Worm (Caenorhabditis elegans) whole organism, young adult: ENCODE results near the gene enu-3.1.
A peak's percentile ranks its signal among the peaks of the same experiment; 100 is the strongest.

ENCODE experiments used
- B0019.2 ChIP-seq: fragments of 200-800 bp; sonication (Bioruptor generic); conservative IDR thresholded peaks from 2 replicates; pipeline ENCODE4 v1.3.6; 2022; ENCODE audit warnings: missing genetic modification reagents, missing genetic modification characterization, missing compliant biosample characterization
- B0336.3 ChIP-seq: fragments of 200-800 bp; sonication (Bioruptor generic); IDR thresholded peaks from 2 replicates; pipeline ENCODE4 v1.3.6; 2022; ENCODE audit warnings: missing genetic modification characterization, missing compliant biosample characterization
- C17E4.6 ChIP-seq: fragments of 200-800 bp; sonication (Bioruptor generic); IDR thresholded peaks from 2 replicates; pipeline ENCODE4 v1.3.6; 2022; ENCODE audit warnings: missing genetic modification reagents, missing genetic modification characterization, missing compliant biosample characterization
- F39B2.1 ChIP-seq: fragments of 200-800 bp; sonication (Bioruptor generic); IDR thresholded peaks from 2 replicates; pipeline ENCODE4 v1.3.6; 2022; ENCODE audit warnings: missing genetic modification reagents, missing genetic modification characterization, missing compliant biosample characterization
- F52B5.7 ChIP-seq: sonication (generic microtip); optimal IDR thresholded peaks from 2 replicates; lab custom pipeline; 2016; ENCODE audit warnings: mild to moderate bottlenecking, missing genetic modification characterization, missing compliant biosample characterization
- F57A8.1 ChIP-seq: fragments of 200-800 bp; sonication (Bioruptor generic); optimal IDR thresholded peaks from 2 replicates; lab custom pipeline; 2018; ENCODE audit warnings: mild to moderate bottlenecking, missing genetic modification characterization, moderate library complexity, missing compliant biosample characterization
- T07F8.4 ChIP-seq: sonication (generic microtip); optimal IDR thresholded peaks from 2 replicates; lab custom pipeline; 2016; ENCODE audit warnings: mild to moderate bottlenecking, missing genetic modification characterization, moderate library complexity, missing compliant biosample characterization
- Y67H2A.10 ChIP-seq: fragments of 200-800 bp; sonication (Bioruptor generic); conservative IDR thresholded peaks from 2 replicates; pipeline ENCODE4 v1.3.6; 2022; ENCODE audit warnings: missing genetic modification reagents, missing genetic modification characterization, missing compliant biosample characterization
- akir-1 ChIP-seq: fragments of 200-800 bp; sonication (Bioruptor generic); optimal IDR thresholded peaks from 2 replicates; lab custom pipeline; 2018; ENCODE audit warnings: mild to moderate bottlenecking, missing genetic modification characterization, moderate library complexity, missing compliant biosample characterization
- aptf-2 ChIP-seq: fragments of 200-800 bp; sonication (Bioruptor generic); conservative IDR thresholded peaks from 2 replicates; pipeline ENCODE4 v1.3.6; 2022; ENCODE audit warnings: missing genetic modification reagents, missing genetic modification characterization, missing compliant biosample characterization
- atf-7 ChIP-seq: sonication (generic microtip); optimal IDR thresholded peaks from 2 replicates; lab custom pipeline; 2017; ENCODE audit warnings: mild to moderate bottlenecking, missing genetic modification characterization, missing compliant biosample characterization
- cebp-1 ChIP-seq, 2 experiments: fragments of 200-800 bp in 1 of 2; sonication (Bioruptor generic) in 1 of 2; sonication (generic microtip) in 1 of 2; IDR thresholded peaks in 1 of 2; optimal IDR thresholded peaks in 1 of 2; 2 replicates each; pipeline versions ENCODE4 v1.3.6 to Lab custom; 2017 to 2022; ENCODE audit warnings: missing compliant biosample characterization in 2 of 2, missing genetic modification characterization in 2 of 2, mild to moderate bottlenecking in 1 of 2, missing genetic modification reagents in 1 of 2, moderate library complexity in 1 of 2
- ceh-100 ChIP-seq: fragments of 200-800 bp; sonication (Bioruptor generic); IDR thresholded peaks from 2 replicates; pipeline ENCODE4 v1.3.6; 2022; ENCODE audit warnings: missing genetic modification reagents, missing genetic modification characterization, missing compliant biosample characterization
- him-1 ChIP-seq: sonication (generic microtip); optimal IDR thresholded peaks from 2 replicates; lab custom pipeline; 2016; ENCODE audit warnings: missing genotype, missing genetic modification reagents, missing genetic modification characterization, missing compliant biosample characterization
- hlh-26 ChIP-seq: fragments of 200-800 bp; sonication (Bioruptor generic); conservative IDR thresholded peaks from 2 replicates; pipeline ENCODE4 v1.3.6; 2022; ENCODE audit warnings: missing genetic modification reagents, missing genetic modification characterization, missing compliant biosample characterization
- hmg-1.2 ChIP-seq: fragments of 200-800 bp; sonication (Bioruptor generic); IDR thresholded peaks from 2 replicates; pipeline ENCODE4 v1.3.6; 2022; ENCODE audit warnings: missing genetic modification reagents, missing genetic modification characterization, missing compliant biosample characterization
- hmg-20 ChIP-seq: fragments of 200-800 bp; sonication (Bioruptor generic); IDR thresholded peaks from 2 replicates; pipeline ENCODE4 v1.3.6; 2022; ENCODE audit warnings: missing genetic modification reagents, missing genetic modification characterization, missing compliant biosample characterization
- lin-40 ChIP-seq: sonication (generic microtip); optimal IDR thresholded peaks from 2 replicates; lab custom pipeline; 2016; ENCODE audit warnings: missing genetic modification characterization, mild to moderate bottlenecking, missing compliant biosample characterization, missing genotype, missing genetic modification reagents
- lin-54 ChIP-seq: fragments of 200-800 bp; sonication (Bioruptor generic); optimal IDR thresholded peaks from 2 replicates; lab custom pipeline; 2018; ENCODE audit warnings: mild to moderate bottlenecking, missing genetic modification characterization, missing compliant biosample characterization
- lir-1 ChIP-seq: fragments of 200-800 bp; sonication (Bioruptor generic); conservative IDR thresholded peaks from 2 replicates; pipeline ENCODE4 v1.3.6; 2022; ENCODE audit warnings: missing genetic modification reagents, missing genetic modification characterization, missing compliant biosample characterization
- madf-3 ChIP-seq: fragments of 200-800 bp; sonication (Bioruptor generic); IDR thresholded peaks from 2 replicates; pipeline ENCODE4 v1.3.6; 2022; ENCODE audit warnings: missing genetic modification reagents, missing genetic modification characterization, missing compliant biosample characterization
- madf-6 ChIP-seq: fragments of 200-800 bp; sonication (Bioruptor generic); IDR thresholded peaks from 2 replicates; pipeline ENCODE4 v1.3.6; 2022; ENCODE audit warnings: missing genetic modification reagents, missing genetic modification characterization, missing compliant biosample characterization
- mcd-1 ChIP-seq: fragments of 200-800 bp; sonication (Bioruptor generic); IDR thresholded peaks from 2 replicates; pipeline ENCODE4 v1.3.6; 2022; ENCODE audit warnings: missing genetic modification reagents, missing genetic modification characterization, missing compliant biosample characterization
- nhr-179 ChIP-seq: sonication (generic microtip); optimal IDR thresholded peaks from 2 replicates; lab custom pipeline; 2016; ENCODE audit warnings: mild to moderate bottlenecking, missing genetic modification characterization, missing compliant biosample characterization
- nhr-80 ChIP-seq: sonication (generic microtip); optimal IDR thresholded peaks from 2 replicates; lab custom pipeline; 2016; ENCODE audit warnings: missing genetic modification characterization, missing compliant biosample characterization
- rpc-1 ChIP-seq, 2 experiments: fragments of 150-350 bp in 1 of 2; sonication (generic microtip) in 1 of 2; optimal IDR thresholded peaks; 2 replicates each; lab custom pipeline; 2014 to 2018; ENCODE audit warnings: missing biosample characterization in 1 of 2, missing genetic modification characterization in 1 of 2, missing genetic modification reagents in 1 of 2, missing genotype in 1 of 2
- sea-2 ChIP-seq: fragments of 200-800 bp; sonication (Bioruptor generic); IDR thresholded peaks from 2 replicates; pipeline ENCODE4 v1.3.6; 2022; ENCODE audit warnings: missing genetic modification characterization, missing compliant biosample characterization
- snpc-1.3 ChIP-seq: sonication (generic microtip); optimal IDR thresholded peaks from 2 replicates; lab custom pipeline; 2017; ENCODE audit warnings: missing genetic modification characterization, mild to moderate bottlenecking, missing compliant biosample characterization, antibody characterized with exemption, moderate library complexity, missing genotype, missing genetic modification reagents; ENCODE audit not compliant: insufficient read depth
- snpc-3.4 ChIP-seq: sonication (generic microtip); optimal IDR thresholded peaks from 2 replicates; lab custom pipeline; 2017; ENCODE audit warnings: missing genetic modification characterization, mild to moderate bottlenecking, missing compliant biosample characterization, antibody characterized with exemption, moderate library complexity, missing genotype, missing genetic modification reagents
- snpc-4 ChIP-seq, 5 experiments: fragments of 150-350 bp in 1 of 5; sonication (generic microtip) in 4 of 5; optimal IDR thresholded peaks; 2 replicates each; lab custom pipeline; 2014 to 2018; ENCODE audit warnings: missing genetic modification characterization in 5 of 5, missing biosample characterization in 3 of 5, antibody characterized with exemption in 2 of 5, mild to moderate bottlenecking in 2 of 5, missing compliant biosample characterization in 2 of 5, missing genotype in 2 of 5, moderate library complexity in 2 of 5, missing genetic modification reagents in 1 of 5
- tbp1 ChIP-seq: fragments of 200-800 bp; sonication (Bioruptor generic); optimal IDR thresholded peaks from 2 replicates; lab custom pipeline; 2018; ENCODE audit warnings: mild to moderate bottlenecking, missing genetic modification characterization, missing compliant biosample characterization
- unc-62 ChIP-seq: fragments of 150-350 bp; optimal IDR thresholded peaks from 2 replicates; lab custom pipeline; 2014; ENCODE audit warnings: missing biosample characterization, missing genetic modification reagents, missing genetic modification characterization
- xnd-1 ChIP-seq: sonication (generic microtip); optimal IDR thresholded peaks from 2 replicates; lab custom pipeline; 2016; ENCODE audit warnings: missing genotype, missing genetic modification reagents, missing genetic modification characterization, missing compliant biosample characterization
- zfh-2 ChIP-seq: fragments of 200-800 bp; sonication (Bioruptor generic); conservative IDR thresholded peaks from 2 replicates; pipeline ENCODE4 v1.3.6; 2022; ENCODE audit warnings: missing genetic modification reagents, missing genetic modification characterization, missing compliant biosample characterization
- zim-3 ChIP-seq: sonication (generic microtip); optimal IDR thresholded peaks from 2 replicates; lab custom pipeline; 2017; ENCODE audit warnings: mild to moderate bottlenecking, missing genetic modification characterization, moderate library complexity, missing compliant biosample characterization
- ztf-18 ChIP-seq: sonication (generic microtip); optimal IDR thresholded peaks from 2 replicates; lab custom pipeline; 2016; ENCODE audit warnings: missing genotype, mild to moderate bottlenecking, missing genetic modification characterization, missing compliant biosample characterization
- ztf-28 ChIP-seq: fragments of 200-800 bp; sonication (Bioruptor generic); IDR thresholded peaks from 2 replicates; pipeline ENCODE4 v1.3.6; 2022; ENCODE audit warnings: missing genetic modification reagents, missing genetic modification characterization, missing compliant biosample characterization

Gene enu-3.1

DNA sequence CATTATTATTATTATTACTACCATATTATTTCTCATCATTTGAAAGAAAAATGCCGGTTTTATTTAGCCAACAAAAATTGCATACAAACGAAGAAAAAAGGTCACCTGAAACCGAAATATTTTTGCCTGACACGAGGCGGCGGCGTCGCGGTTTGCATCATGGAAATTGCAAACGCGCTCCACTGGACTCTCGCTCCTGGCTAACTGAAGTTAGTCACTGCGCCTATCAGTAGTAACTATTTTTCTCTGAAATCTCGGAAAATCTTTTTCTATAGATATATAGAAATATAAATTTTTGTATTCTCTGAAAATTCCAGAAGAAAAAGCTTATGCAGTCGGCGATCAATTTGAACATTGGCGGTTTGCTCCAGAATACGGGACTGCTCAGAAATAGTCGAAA lies 20.3 kb upstream of the enu-3.1 start, which contains the start of gene ymel-1 (continued):
- TF ChIP-seq lin-40 = peak; percentile 20
- no peak for TF ChIP-seq xnd-1
- TF ChIP-seq akir-1 (GFP tag; lab: Kevin White, UChicago) = no peak
- TF ChIP-seq ztf-18 (tag; lab: Kevin White, UChicago) = peak; percentile 25
- no peak for TF ChIP-seq rpc-1 (optimal IDR thresholded peaks at IDR 0.05; lab: Kevin White, UChicago)
- TF ChIP-seq rpc-1 (tag; optimal IDR thresholded peaks at IDR 0.05; lab: Kevin White, UChicago) = no peak
- TF ChIP-seq nhr-80 (tag; lab: Kevin White, UChicago) = peak; percentile 28
- TF ChIP-seq hmg-1.2 (GFP tag; lab: Robert Waterston, UW) = no peak
- TF ChIP-seq nhr-179 (tag; lab: Kevin White, UChicago) = no peak
- no peak for TF ChIP-seq sea-2
- no peak for TF ChIP-seq C17E4.6 (GFP tag; lab: Robert Waterston, UW)
- TF ChIP-seq F52B5.7 (tag; lab: Kevin White, UChicago) = peak; percentile 39
- TF ChIP-seq F57A8.1 = no peak
- TF ChIP-seq cebp-1 (GFP tag; IDR thresholded peaks at IDR 0.05; lab: Robert Waterston, UW) = no peak
- peak; percentile 55 for TF ChIP-seq cebp-1 (tag; optimal IDR thresholded peaks at IDR 0.05; lab: Kevin White, UChicago)
- TF ChIP-seq F39B2.1 (GFP tag; lab: Robert Waterston, UW) = no peak
- TF ChIP-seq aptf-2 = 0 out of 2 replicates have a peak, but pooled peaks have one; percentile 27

DNA sequence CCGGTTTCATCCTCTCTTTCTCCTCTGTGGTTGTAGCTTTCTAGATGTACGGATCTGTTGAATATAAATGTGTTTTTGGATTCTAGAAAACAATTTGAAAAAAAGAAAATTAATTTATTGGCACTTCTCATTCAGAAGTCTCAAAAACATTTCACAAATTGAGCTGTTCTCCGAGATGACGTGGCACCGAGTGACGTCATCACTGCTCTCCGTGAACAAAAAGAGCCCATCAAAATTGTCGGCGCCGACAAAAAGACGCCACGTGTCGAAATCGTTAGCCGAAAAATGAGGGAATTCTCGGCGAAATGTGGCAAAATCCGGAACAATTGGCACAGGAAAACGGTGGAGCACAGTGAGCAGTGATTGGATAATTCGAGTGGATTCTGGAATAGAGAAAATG lies 14.4 kb upstream of the enu-3.1 start:
- no peak for TF ChIP-seq tbp1 (GFP tag; lab: Kevin White, UChicago)
- peak; percentile 24 for TF ChIP-seq atf-7 (tag; lab: Kevin White, UChicago)
- TF ChIP-seq xnd-1 = no peak
- TF ChIP-seq F52B5.7 (tag; lab: Kevin White, UChicago) = no peak
- TF ChIP-seq Y67H2A.10 (GFP tag; lab: Robert Waterston, UW) = no peak
- no peak for TF ChIP-seq zfh-2 (GFP tag; lab: Robert Waterston, UW)
- TF ChIP-seq madf-3 (GFP tag; lab: Robert Waterston, UW) = no peak
- peak; percentile 93 for TF ChIP-seq him-1 (tag; lab: Kevin White, UChicago)
- TF ChIP-seq aptf-2 = no peak
- TF ChIP-seq snpc-3.4 (tag; lab: Kevin White, UChicago) = no peak
- TF ChIP-seq hlh-26 (GFP tag; lab: Robert Waterston, UW) = no peak
- no peak for TF ChIP-seq ztf-28
- 0 out of 2 replicates have a peak, but pooled peaks have one; percentile 12 for TF ChIP-seq mcd-1 (GFP tag; lab: Robert Waterston, UW)
- no peak for TF ChIP-seq snpc-1.3 (tag; lab: Kevin White, UChicago)
- TF ChIP-seq madf-6 (GFP tag; lab: Robert Waterston, UW) = no peak; the same call in 1 of the 2 replicates
- TF ChIP-seq lin-54 = no peak
- no peak for TF ChIP-seq lir-1

DNA sequence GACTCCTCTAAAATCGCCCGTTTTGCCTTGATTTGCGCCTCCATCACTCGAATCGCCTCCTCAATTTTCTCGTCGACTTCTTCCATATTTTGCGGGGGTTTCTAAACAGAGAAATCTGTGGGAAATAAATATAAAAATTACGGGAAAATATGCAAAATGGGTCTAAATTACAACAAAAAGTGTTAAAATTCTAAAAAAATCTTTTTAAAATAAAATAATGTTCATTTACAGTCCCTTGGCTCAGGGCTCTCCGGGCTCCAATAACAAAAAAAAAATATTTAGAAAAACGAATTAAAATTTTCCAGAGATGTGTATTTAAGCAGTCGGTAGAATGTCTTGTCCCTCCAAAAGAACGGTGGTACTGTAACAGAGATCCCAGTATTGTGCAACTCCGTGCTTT lies 12.2 kb upstream of the enu-3.1 start, which contains the start of gene M03C11.6:
Gene M03C11.6 (minus strand): TSS at position 101 of the 400 bp plus-strand sequence.
- TF ChIP-seq hmg-20 (no peak), him-1 (tag; lab: Kevin White, UChicago) (no peak), aptf-2 (no peak), snpc-1.3 (tag; lab: Kevin White, UChicago) (no peak), T07F8.4 (tag; lab: Kevin White, UChicago) (no peak), zim-3 (tag; lab: Kevin White, UChicago) (no peak), unc-62 (GFP tag; lab: Kevin White, UChicago) (no peak), B0019.2 (GFP tag; lab: Robert Waterston, UW) (no peak), F52B5.7 (tag; lab: Kevin White, UChicago) (no peak), ceh-100 (GFP tag; lab: Robert Waterston, UW) (no peak), snpc-4 (GFP tag; optimal IDR thresholded peaks at IDR 0.05; lab: Kevin White, UChicago) (no peak), snpc-4 (tag; optimal IDR thresholded peaks at IDR 0.05; lab: Kevin White, UChicago) (no peak), madf-3 (GFP tag; lab: Robert Waterston, UW) (no peak), B0336.3 (GFP tag; lab: Robert Waterston, UW) (no peak)
